Fruit fly (Drosophila melanogaster) whole organism, embryonic: ENCODE measurements around the gene Jhbp13.
A peak's percentile ranks its signal among the peaks of the same experiment; 100 is the strongest.
"Not testable (repeated sequence)": the region's sequence is repeated elsewhere in the genome, so short reads cannot be mapped to it uniquely, and the experiment has no call there.

ENCODE experiments used
- B-H2 ChIP-seq: fragments of 200-800 bp; sonication (Bioruptor generic); optimal IDR thresholded peaks from 2 replicates; lab custom pipeline; 2018; ENCODE audit warnings: missing biosample characterization, mild to moderate bottlenecking, missing genetic modification characterization
- CG10267 ChIP-seq: fragments of 200-800 bp; sonication (Bioruptor generic); optimal IDR thresholded peaks from 2 replicates; lab custom pipeline; 2018; ENCODE audit warnings: missing biosample characterization, mild to moderate bottlenecking, missing genetic modification characterization, moderate library complexity
- CG10959 ChIP-seq: fragments of 200-800 bp; sonication (Bioruptor generic); IDR thresholded peaks from 2 replicates; pipeline ENCODE4 v1.3.6; 2022; ENCODE audit warnings: missing biosample characterization, missing genetic modification characterization
- CG11695 ChIP-seq: fragments of 200-800 bp; sonication (Bioruptor generic); IDR thresholded peaks from 3 replicates; pipeline ENCODE4 v1.3.6; 2022; ENCODE audit warnings: missing biosample characterization, missing genetic modification characterization
- CG14014 ChIP-seq: fragments of 200-800 bp; sonication (Bioruptor generic); IDR thresholded peaks from 2 replicates; pipeline ENCODE4 v1.3.6; 2022; ENCODE audit warnings: missing biosample characterization, missing genetic modification characterization
- CG14441 ChIP-seq: fragments of 200-800 bp; sonication (Bioruptor generic); IDR thresholded peaks from 2 replicates; pipeline ENCODE4 v1.3.6; 2022; ENCODE audit warnings: missing biosample characterization, missing genetic modification characterization
- CG14710 ChIP-seq: fragments of 200-800 bp; sonication (Bioruptor generic); optimal IDR thresholded peaks from 3 replicates; lab custom pipeline; 2019; ENCODE audit warnings: missing biosample characterization, mild to moderate bottlenecking, missing genetic modification characterization, moderate library complexity
- CG1647 ChIP-seq: fragments of 200-800 bp; sonication (Bioruptor generic); optimal IDR thresholded peaks from 3 replicates; lab custom pipeline; 2016; ENCODE audit warnings: missing biosample characterization, missing genetic modification characterization
- CG17612 ChIP-seq: fragments of 200-800 bp; sonication (Bioruptor generic); IDR thresholded peaks from 2 replicates; pipeline ENCODE4 v1.3.6; 2022; ENCODE audit warnings: missing biosample characterization, missing genetic modification characterization
- CG31224 ChIP-seq: fragments of 200-800 bp; sonication (Bioruptor generic); IDR thresholded peaks from 2 replicates; pipeline ENCODE4 v1.3.6; 2022; ENCODE audit warnings: missing biosample characterization, missing genetic modification characterization
- CG31441 ChIP-seq: fragments of 200-800 bp; sonication (Bioruptor generic); IDR thresholded peaks from 2 replicates; pipeline ENCODE4 v1.3.6; 2022; ENCODE audit warnings: missing biosample characterization, missing genetic modification characterization
- CG33213 ChIP-seq: fragments of 200-800 bp; sonication (Bioruptor generic); optimal IDR thresholded peaks from 3 replicates; lab custom pipeline; 2016; ENCODE audit warnings: missing biosample characterization, missing genetic modification characterization
- CG34224 ChIP-seq: fragments of 200-800 bp; sonication (Bioruptor generic); IDR thresholded peaks from 3 replicates; pipeline ENCODE4 v1.3.6; 2022; ENCODE audit warnings: missing biosample characterization, missing genetic modification characterization; ENCODE audit not compliant: partially characterized antibody
- CG3726 ChIP-seq: fragments of 200-800 bp; sonication (Bioruptor generic); IDR thresholded peaks from 3 replicates; pipeline ENCODE4, ENCODE4 v1.3.6; 2022; ENCODE audit warnings: missing biosample characterization, missing genetic modification characterization
- CG3847 ChIP-seq: fragments of 200-800 bp; sonication (Bioruptor generic); IDR thresholded peaks from 2 replicates; pipeline ENCODE4 v1.3.6; 2022; ENCODE audit warnings: missing biosample characterization, missing genetic modification characterization
- CG7786 ChIP-seq: fragments of 200-800 bp; sonication (Bioruptor generic); optimal IDR thresholded peaks from 2 replicates; lab custom pipeline; 2016; ENCODE audit warnings: missing biosample characterization, missing genetic modification characterization
- CG7839 ChIP-seq: fragments of 200-800 bp; sonication (Bioruptor generic); optimal IDR thresholded peaks from 3 replicates; lab custom pipeline; 2018; ENCODE audit warnings: missing biosample characterization, mild to moderate bottlenecking, missing genetic modification characterization, moderate library complexity
- CG8089 ChIP-seq: fragments of 200-800 bp; sonication (Bioruptor generic); optimal IDR thresholded peaks from 3 replicates; lab custom pipeline; 2016; ENCODE audit warnings: missing biosample characterization, missing genetic modification characterization
- CG8765 ChIP-seq: fragments of 200-800 bp; sonication (Bioruptor generic); IDR thresholded peaks from 2 replicates; pipeline ENCODE4 v1.3.6; 2022; ENCODE audit warnings: missing biosample characterization, missing genetic modification characterization
- CG8924 ChIP-seq: fragments of 200-800 bp; optimal IDR thresholded peaks from 3 replicates; lab custom pipeline; 2019; ENCODE audit warnings: missing biosample characterization, mild to moderate bottlenecking, missing genetic modification characterization, moderate library complexity
- CG9727 ChIP-seq: fragments of 200-800 bp; sonication (Bioruptor generic); optimal IDR thresholded peaks from 3 replicates; lab custom pipeline; 2017; ENCODE audit warnings: missing biosample characterization, mild to moderate bottlenecking, missing genetic modification characterization
- CG9876 ChIP-seq: fragments of 200-800 bp; sonication (Bioruptor generic); optimal IDR thresholded peaks from 2 replicates; lab custom pipeline; 2016; ENCODE audit warnings: missing biosample characterization, missing genetic modification characterization
- Dip3 ChIP-seq: fragments of 200-800 bp; sonication (Bioruptor generic); optimal IDR thresholded peaks from 3 replicates; lab custom pipeline; 2016; ENCODE audit warnings: missing biosample characterization, missing genetic modification characterization
- E2f2 ChIP-seq: fragments of 200-800 bp; sonication (Bioruptor generic); IDR thresholded peaks from 2 replicates; pipeline ENCODE4 v1.3.6; 2022; ENCODE audit warnings: missing biosample characterization, missing genetic modification characterization
- Eip74EF ChIP-seq, 2 experiments: fragments of 200-800 bp in 1 of 2; fragments of >200 bp in 1 of 2; sonication (Bioruptor generic) in 1 of 2; optimal IDR thresholded peaks; 2 replicates each; lab custom pipeline; 2017 to 2019; ENCODE audit warnings: missing biosample characterization in 2 of 2, missing genetic modification characterization in 2 of 2, mild to moderate bottlenecking in 1 of 2, moderate library complexity in 1 of 2
- Fer3 ChIP-seq: fragments of 200-800 bp; sonication (Bioruptor generic); optimal IDR thresholded peaks from 2 replicates; lab custom pipeline; 2018; ENCODE audit warnings: missing biosample characterization, mild to moderate bottlenecking, missing genetic modification characterization, moderate library complexity
- H15 ChIP-seq: fragments of 200-800 bp; sonication (Bioruptor generic); IDR thresholded peaks from 3 replicates; pipeline ENCODE4 v1.3.6; 2022; ENCODE audit warnings: missing biosample characterization, missing genetic modification characterization
- HmgZ ChIP-seq: fragments of 200-800 bp; sonication (Bioruptor generic); optimal IDR thresholded peaks from 2 replicates; lab custom pipeline; 2018; ENCODE audit warnings: missing biosample characterization, mild to moderate bottlenecking, missing genetic modification characterization
- Mad ChIP-seq: fragments of 200-800 bp; sonication (Bioruptor generic); optimal IDR thresholded peaks from 2 replicates; lab custom pipeline; 2016; ENCODE audit warnings: missing biosample characterization, missing genetic modification characterization
- Mrtf ChIP-seq: fragments of 200-800 bp; sonication (Bioruptor generic); IDR thresholded peaks from 3 replicates; pipeline ENCODE4 v1.3.6; 2022; ENCODE audit warnings: missing biosample characterization, missing genetic modification characterization
- NK7.1 ChIP-seq: fragments of 200-800 bp; sonication (Bioruptor generic); optimal IDR thresholded peaks from 3 replicates; lab custom pipeline; 2016; ENCODE audit warnings: missing biosample characterization, missing genetic modification characterization
- NfI ChIP-seq: fragments of 200-800 bp; sonication (Bioruptor generic); optimal IDR thresholded peaks from 3 replicates; lab custom pipeline; 2018; ENCODE audit warnings: missing biosample characterization, mild to moderate bottlenecking, missing genetic modification characterization, moderate library complexity
- Opbp ChIP-seq: fragments of 200-800 bp; sonication (Bioruptor generic); IDR thresholded peaks from 3 replicates; pipeline ENCODE4 v1.3.6; 2022; ENCODE audit warnings: missing biosample characterization, missing genetic modification characterization; ENCODE audit not compliant: partially characterized antibody
- Ptx1 ChIP-seq: fragments of 200-800 bp; sonication (Bioruptor generic); IDR thresholded peaks from 2 replicates; pipeline ENCODE4 v1.3.6; 2022; ENCODE audit warnings: missing biosample characterization, missing genetic modification characterization
- Side ChIP-seq: fragments of 200-800 bp; sonication (Bioruptor generic); optimal IDR thresholded peaks from 2 replicates; lab custom pipeline; 2016; ENCODE audit warnings: missing biosample characterization, missing genetic modification characterization
- Trl ChIP-seq, 3 experiments: fragments of >200 bp in 2 of 3; fragments of 200-800 bp in 1 of 3; sonication (Bioruptor generic) in 1 of 3; optimal IDR thresholded peaks; 2 replicates in 1 of 3; 3 replicates in 2 of 3; lab custom pipeline; 2016 to 2017; ENCODE audit warnings: missing biosample characterization in 1 of 3, missing genetic modification characterization in 1 of 3
- amos ChIP-seq: fragments of 200-800 bp; sonication (Bioruptor generic); IDR thresholded peaks from 2 replicates; pipeline ENCODE4 v1.3.6; 2022; ENCODE audit warnings: missing biosample characterization, missing genetic modification characterization; ENCODE audit not compliant: partially characterized antibody
- btn ChIP-seq: fragments of 200-800 bp; sonication (Bioruptor generic); optimal IDR thresholded peaks from 2 replicates; lab custom pipeline; 2016; ENCODE audit warnings: missing biosample characterization, missing genetic modification characterization
- chn ChIP-seq: fragments of 200-800 bp; sonication (Bioruptor generic); optimal IDR thresholded peaks from 2 replicates; lab custom pipeline; 2016; ENCODE audit warnings: missing biosample characterization, missing genetic modification characterization
- dati ChIP-seq: fragments of 200-800 bp; sonication (Bioruptor generic); IDR thresholded peaks from 2 replicates; pipeline ENCODE4 v1.3.6; 2022; ENCODE audit warnings: missing biosample characterization, missing genetic modification characterization
- knrl ChIP-seq: fragments of 200-800 bp; sonication (Bioruptor generic); IDR thresholded peaks from 3 replicates; pipeline ENCODE4 v1.3.6; 2022; ENCODE audit warnings: missing biosample characterization, missing genetic modification characterization; ENCODE audit not compliant: partially characterized antibody
- mam ChIP-seq: fragments of 200-800 bp; sonication (Bioruptor generic); optimal IDR thresholded peaks from 3 replicates; lab custom pipeline; 2016; ENCODE audit warnings: missing biosample characterization, missing genetic modification characterization
- nerfin-1 ChIP-seq: fragments of 200-800 bp; sonication (Bioruptor generic); optimal IDR thresholded peaks from 3 replicates; lab custom pipeline; 2019; ENCODE audit warnings: missing biosample characterization, mild to moderate bottlenecking, missing genetic modification characterization, moderate library complexity
- onecut ChIP-seq: fragments of 200-800 bp; sonication (Bioruptor generic); IDR thresholded peaks from 2 replicates; pipeline ENCODE4 v1.3.6; 2022; ENCODE audit warnings: missing biosample characterization, missing genetic modification characterization
- otp ChIP-seq: fragments of 200-800 bp; sonication (Bioruptor generic); IDR thresholded peaks from 3 replicates; pipeline ENCODE4, ENCODE4 v1.3.6; 2022; ENCODE audit warnings: missing biosample characterization, missing genetic modification characterization
- pb ChIP-seq: fragments of 200-800 bp; sonication (Bioruptor generic); optimal IDR thresholded peaks from 3 replicates; lab custom pipeline; 2016; ENCODE audit warnings: missing biosample characterization, missing genetic modification characterization
- pho ChIP-seq: fragments of 200-800 bp; sonication (Bioruptor generic); optimal IDR thresholded peaks from 2 replicates; lab custom pipeline; 2016; ENCODE audit warnings: missing biosample characterization, missing genetic modification characterization
- ssp ChIP-seq: fragments of 200-800 bp; sonication (Bioruptor generic); IDR thresholded peaks from 2 replicates; pipeline ENCODE4 v1.3.6; 2022; ENCODE audit warnings: missing biosample characterization, missing genetic modification characterization
- vfl ChIP-seq: fragments of 200-800 bp; sonication (Bioruptor generic); optimal IDR thresholded peaks from 2 replicates; lab custom pipeline; 2016; ENCODE audit warnings: missing biosample characterization, missing genetic modification characterization

Jhbp13 gene

DNA sequence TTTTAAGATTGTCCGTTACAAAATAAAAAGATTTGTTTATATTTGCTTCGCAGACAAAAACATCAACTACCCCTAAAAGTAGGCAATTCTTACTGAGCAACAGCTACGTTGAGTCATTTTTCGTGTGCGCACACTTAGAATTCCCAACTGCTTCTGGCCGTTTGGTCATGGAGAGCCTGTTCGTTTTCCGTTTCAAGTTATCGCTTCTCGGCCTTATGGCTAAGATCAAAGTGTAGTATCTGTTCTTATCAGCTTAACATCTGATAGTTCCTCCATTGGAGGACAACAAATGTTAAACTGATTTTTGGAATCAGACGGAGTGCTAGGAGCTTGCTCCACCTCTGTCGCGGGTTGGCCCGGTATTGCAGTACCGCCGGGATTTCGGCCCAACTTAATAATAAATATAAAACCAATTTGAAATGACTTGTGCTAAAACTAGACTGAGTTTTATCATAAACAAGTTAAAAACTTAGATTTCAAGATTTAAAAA, 24.1 kb upstream of the Jhbp13 start (continued):
- TF ChIP-seq H15 (GFP tag; lab: Robert Waterston, UW) = peak; percentile 55; the same call in 1 of the 3 replicates
- peak; percentile 23 for TF ChIP-seq CG9876 (GFP tag; lab: Kevin White, UChicago)
- TF ChIP-seq HmgZ (tag; lab: Kevin White, UChicago) = peak; percentile 25
- TF ChIP-seq dati = peak; percentile 31; the same call in 1 of the 2 replicates
- TF ChIP-seq Mrtf (GFP tag; lab: Robert Waterston, UW) = 0 out of 3 replicates have a peak, but pooled peaks have one; percentile 15
- peak; percentile 62 for TF ChIP-seq Fer3
- TF ChIP-seq mam = peak; percentile 36
- peak; percentile 29 for TF ChIP-seq CG14710
- TF ChIP-seq Opbp (GFP tag; lab: Robert Waterston, UW) = peak; percentile 72
- not testable (repeated sequence) for TF ChIP-seq Trl (optimal IDR thresholded peaks at IDR 0.05; lab: Kevin White, UChicago)
- TF ChIP-seq Trl (GFP tag; optimal IDR thresholded peaks at IDR 0.05; lab: Kevin White, UChicago) = peak; percentile 75
- peak; percentile 81 for TF ChIP-seq CG33213 (GFP tag; lab: Kevin White, UChicago)
- peak; percentile 33; the same call in 1 of the 2 replicates for TF ChIP-seq CG31224 (GFP tag; lab: Robert Waterston, UW)
- TF ChIP-seq onecut (GFP tag; lab: Robert Waterston, UW) = peak; percentile 50; the same call in 1 of the 2 replicates
- TF ChIP-seq Mad (GFP tag; lab: Kevin White, UChicago) = peak; percentile 70
- peak; percentile 29; the same call in 1 of the 2 replicates for TF ChIP-seq ssp
- peak; percentile 53; the same call in 1 of the 2 replicates for TF ChIP-seq CG31441
- peak; percentile 42; the same call in 1 of the 3 replicates for TF ChIP-seq CG11695 (GFP tag; lab: Robert Waterston, UW)
- peak; percentile 40; the same call in 1 of the 2 replicates for TF ChIP-seq E2f2 (GFP tag; lab: Robert Waterston, UW)
- peak; percentile 75 for TF ChIP-seq CG10959 (GFP tag; lab: Robert Waterston, UW)
- peak; percentile 46; the same call in 1 of the 3 replicates for TF ChIP-seq CG3726 (GFP tag; lab: Robert Waterston, UW)
- peak; percentile 46; the same call in 1 of the 2 replicates for TF ChIP-seq CG8765
- TF ChIP-seq CG7786 (GFP tag; lab: Kevin White, UChicago) = peak; percentile 47
- peak; percentile 76 for TF ChIP-seq otp
- TF ChIP-seq Eip74EF (GFP tag; optimal IDR thresholded peaks at IDR 0.05; lab: Kevin White, UChicago) = peak in 1 of 2 experiments; percentile 35
- peak; percentile 21 for TF ChIP-seq vfl (GFP tag; lab: Kevin White, UChicago)
- peak; percentile 27 for TF ChIP-seq chn (GFP tag; lab: Kevin White, UChicago)
- peak; percentile 13 for TF ChIP-seq NfI (GFP tag; lab: Kevin White, UChicago)
- TF ChIP-seq Dip3 (GFP tag; lab: Kevin White, UChicago) = peak; percentile 28
- peak; percentile 78; the same call in 2 of the 3 replicates for TF ChIP-seq knrl
- peak; percentile 56 for TF ChIP-seq pho (GFP tag; lab: Kevin White, UChicago)
- TF ChIP-seq B-H2 (GFP tag; lab: Kevin White, UChicago) = peak; percentile 39
- peak; percentile 3 for TF ChIP-seq NK7.1
- TF ChIP-seq CG3847 = 0 out of 2 replicates have a peak, but pooled peaks have one; percentile 13
- peak; percentile 1 for TF ChIP-seq Side (GFP tag; lab: Kevin White, UChicago)
- TF ChIP-seq CG1647 = peak; percentile 74
- TF ChIP-seq nerfin-1 = peak; percentile 28
- peak; percentile 41; the same call in 1 of the 2 replicates for TF ChIP-seq CG14014
- TF ChIP-seq btn = peak; percentile 52
- peak; percentile 43; the same call in 1 of the 2 replicates for TF ChIP-seq CG14441
- TF ChIP-seq CG10267 = peak; percentile 7
- TF ChIP-seq CG8089 (GFP tag; lab: Kevin White, UChicago) = peak; percentile 8
- TF ChIP-seq amos (GFP tag; lab: Robert Waterston, UW) = peak; percentile 51; the same call in 1 of the 2 replicates
- peak; percentile 35; the same call in 1 of the 3 replicates for TF ChIP-seq CG34224
- TF ChIP-seq CG9727 (GFP tag; lab: Kevin White, UChicago) = peak; percentile 25
- TF ChIP-seq CG17612 (GFP tag; lab: Robert Waterston, UW) = peak; percentile 47; the same call in 1 of the 2 replicates
- TF ChIP-seq pb (GFP tag; lab: Kevin White, UChicago) = peak; percentile 42
- peak; percentile 20 for TF ChIP-seq CG8924 (tag; lab: Kevin White, UChicago)
- peak; percentile 43; the same call in 1 of the 2 replicates for TF ChIP-seq Ptx1 (GFP tag; lab: Robert Waterston, UW)
- TF ChIP-seq CG7839 = peak; percentile 67
